1 fruit fly cellular context compared by ENCODE assay signal in the genomic region with DNA sequence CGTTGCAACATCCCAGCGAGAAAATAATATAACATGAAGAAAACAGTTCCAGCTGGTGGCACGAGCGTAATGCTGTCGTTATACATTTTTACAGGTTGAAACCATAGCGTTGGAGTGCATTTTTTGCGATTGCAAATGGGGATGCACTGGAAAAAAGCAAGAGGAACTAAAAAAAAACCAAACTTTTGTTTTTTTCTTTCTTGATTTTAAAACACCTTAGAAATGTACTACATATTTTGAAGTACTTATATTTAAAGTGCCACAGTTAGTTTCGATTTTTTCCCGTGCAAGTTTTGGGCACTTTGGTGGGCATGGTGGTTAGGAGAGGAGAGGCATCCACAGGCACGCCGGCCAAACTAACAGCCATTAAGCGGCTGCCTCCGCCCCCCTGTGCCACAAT.
TF ChIP-seq lines count a peak whose summit lies in the region.

No protein-coding gene starts in this region.

TF ChIP-seq in whole organism, prepupa, 60 proteins besides CTCF, POLR2A, EP300 and RAD21 (continued from another document):
- TF ChIP-seq Sox14 (GFP tag; optimal IDR thresholded peaks at IDR 0.05; lab: Kevin White, UChicago) (peak; percentile 3), esn (GFP tag; optimal IDR thresholded peaks at IDR 0.05; lab: Kevin White, UChicago) (peak; percentile 66), CG31627 (GFP tag; optimal IDR thresholded peaks at IDR 0.05; lab: Kevin White, UChicago) (peak; percentile 64), fkh (GFP tag; optimal IDR thresholded peaks at IDR 0.05; lab: Kevin White, UChicago) (no peak), Sox15 (GFP tag; optimal IDR thresholded peaks at IDR 0.05; lab: Kevin White, UChicago) (no peak), achi (GFP tag; optimal IDR thresholded peaks at IDR 0.05; lab: Kevin White, UChicago) (peak; percentile 29), ss (GFP tag; optimal IDR thresholded peaks at IDR 0.05; lab: Kevin White, UChicago) (no peak), CG11902 (GFP tag; optimal IDR thresholded peaks at IDR 0.05; lab: Kevin White, UChicago) (no peak), CG4318 (GFP tag; optimal IDR thresholded peaks at IDR 0.05; lab: Kevin White, UChicago) (peak; percentile 40), salr (GFP tag; optimal IDR thresholded peaks at IDR 0.05; lab: Kevin White, UChicago) (no peak), CG6854 (GFP tag; optimal IDR thresholded peaks at IDR 0.05; lab: Kevin White, UChicago) (no peak), cyc (GFP tag; optimal IDR thresholded peaks at IDR 0.05; lab: Kevin White, UChicago) (peak; percentile 46), CG10669 (GFP tag; optimal IDR thresholded peaks at IDR 0.05; lab: Kevin White, UChicago) (no peak), OdsH (GFP tag; optimal IDR thresholded peaks at IDR 0.05; lab: Kevin White, UChicago) (peak; percentile 7), CG8632 (GFP tag; optimal IDR thresholded peaks at IDR 0.05; lab: Kevin White, UChicago) (no peak), Ets21C (GFP tag; optimal IDR thresholded peaks at IDR 0.05; lab: Kevin White, UChicago) (peak; percentile 29), Eip78C (GFP tag; lab: Kevin White, UChicago) (peak; percentile 85), CG6163 (GFP tag; IDR thresholded peaks at IDR 0.05; lab: Robert Waterston, UW) (0 out of 3 replicates have a peak, but pooled peaks have one; percentile 38), Gug (GFP tag; IDR thresholded peaks at IDR 0.05; lab: Robert Waterston, UW) (no peak)
